Worm (Caenorhabditis elegans) whole organism, L3 larva: ENCODE data around the gene Y54G11A.14.
A peak's percentile ranks its signal among the peaks of the same experiment; 100 is the strongest.

Experiments used
- R02D3.7 ChIP-seq: fragments of 150-350 bp; optimal IDR thresholded peaks from 2 replicates; lab custom pipeline; 2014; ENCODE audit warnings: missing biosample characterization, missing genetic modification characterization
- ZK546.5 ChIP-seq: sonication (generic microtip); optimal IDR thresholded peaks from 2 replicates; lab custom pipeline; 2017; ENCODE audit warnings: missing biosample characterization, missing genetic modification characterization
- ceh-82 ChIP-seq: fragments of 150-350 bp; optimal IDR thresholded peaks from 2 replicates; lab custom pipeline; 2014; ENCODE audit warnings: missing biosample characterization, missing genetic modification characterization
- elt-2 ChIP-seq: sonication (generic microtip); optimal IDR thresholded peaks from 2 replicates; lab custom pipeline; 2016; ENCODE audit warnings: missing genetic modification reagents, mild to moderate bottlenecking, missing genetic modification characterization, missing compliant biosample characterization
- elt-3 ChIP-seq, 3 experiments: fragments of 150-350 bp in 1 of 3; sonication (generic microtip) in 2 of 3; optimal IDR thresholded peaks; 2 replicates in 2 of 3; 4 replicates in 1 of 3; lab custom pipeline; 2014 to 2017; ENCODE audit warnings: missing biosample characterization in 3 of 3, missing genetic modification characterization in 3 of 3
- hmg-11 ChIP-seq: sonication (generic microtip); optimal IDR thresholded peaks from 2 replicates; lab custom pipeline; 2016; ENCODE audit warnings: missing genetic modification characterization, missing compliant biosample characterization
- lin-39 ChIP-seq: fragments of 150-350 bp; optimal IDR thresholded peaks from 2 replicates; lab custom pipeline; 2018; ENCODE audit warnings: missing biosample characterization, missing genetic modification reagents, missing genetic modification characterization
- nhr-12 ChIP-seq: fragments of 150-350 bp; optimal IDR thresholded peaks from 2 replicates; lab custom pipeline; 2014; ENCODE audit warnings: missing biosample characterization, missing genetic modification characterization
- nhr-237 ChIP-seq: fragments of 150-350 bp; optimal IDR thresholded peaks from 2 replicates; lab custom pipeline; 2014; ENCODE audit warnings: missing biosample characterization, missing genetic modification characterization
- nhr-25 ChIP-seq: sonication (generic microtip); optimal IDR thresholded peaks from 2 replicates; lab custom pipeline; 2017; ENCODE audit warnings: missing biosample characterization, missing genetic modification characterization
- skn-1 ChIP-seq: fragments of 150-350 bp; optimal IDR thresholded peaks from 2 replicates; lab custom pipeline; 2014; ENCODE audit warnings: missing biosample characterization, missing genetic modification characterization

DNA sequence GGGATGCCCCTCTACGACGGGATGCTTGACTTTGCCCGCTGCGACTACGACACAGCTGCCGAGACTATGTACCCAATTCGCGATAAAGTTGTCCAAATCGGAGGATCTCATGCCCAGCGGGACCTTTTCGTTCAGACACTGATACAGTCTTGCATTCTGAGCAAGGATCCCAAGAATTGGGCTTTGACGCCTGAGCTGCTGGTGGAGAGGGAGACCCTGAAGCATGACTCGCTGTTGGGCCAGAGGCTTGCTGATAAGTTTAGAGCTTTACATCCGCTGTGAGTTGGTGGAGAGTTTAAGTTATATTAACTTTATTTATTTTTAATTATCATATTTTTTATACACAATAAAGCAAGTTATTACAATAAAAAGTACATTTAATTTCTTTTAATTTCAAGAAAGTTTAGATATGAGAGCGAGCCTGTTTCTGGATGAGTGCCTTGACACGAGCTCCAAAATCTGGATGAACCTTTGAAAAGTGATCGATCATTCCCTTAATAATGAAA is 18.7 kb upstream of the Y54G11A.14 start:
- no peak for TF ChIP-seq R02D3.7 (tag; lab: Kevin White, UChicago)
- no peak for TF ChIP-seq lin-39 (tag; lab: Kevin White, UChicago)
- no peak for TF ChIP-seq nhr-25 (tag; lab: Kevin White, UChicago)
- no peak for TF ChIP-seq hmg-11 (tag; lab: Kevin White, UChicago)
- TF ChIP-seq elt-2 (tag; lab: Kevin White, UChicago) = peak; percentile 20
- TF ChIP-seq ceh-82 (tag; lab: Kevin White, UChicago) = no peak
- no peak for TF ChIP-seq skn-1
- TF ChIP-seq nhr-237 = no peak
- no peak for TF ChIP-seq nhr-12 (tag; lab: Kevin White, UChicago)
- TF ChIP-seq elt-3 (tag; optimal IDR thresholded peaks at IDR 0.05; lab: Kevin White, UChicago) = no peak
- TF ChIP-seq ZK546.5 (tag; lab: Kevin White, UChicago) = no peak
